Fruit fly (Drosophila melanogaster) whole organism, embryonic: ENCODE results near the gene CG33191.

Source experiments
- Antp ChIP-seq: fragments of 200-800 bp; sonication (Bioruptor generic); optimal IDR thresholded peaks from 3 replicates; lab custom pipeline; 2016; ENCODE audit warnings: missing biosample characterization, missing genetic modification characterization
- Atf3 ChIP-seq: fragments of 200-800 bp; sonication (Bioruptor generic); optimal IDR thresholded peaks from 3 replicates; lab custom pipeline; 2016; ENCODE audit warnings: missing biosample characterization, missing genetic modification characterization
- CG10654 ChIP-seq: fragments of 200-800 bp; sonication (Bioruptor generic); optimal IDR thresholded peaks from 2 replicates; lab custom pipeline; 2016; ENCODE audit warnings: missing biosample characterization, missing genetic modification characterization
- CG10959 ChIP-seq: fragments of 200-800 bp; sonication (Bioruptor generic); IDR thresholded peaks from 2 replicates; pipeline ENCODE4 v1.3.6; 2022; ENCODE audit warnings: missing biosample characterization, missing genetic modification characterization
- CG11560 ChIP-seq: fragments of 200-800 bp; sonication (Bioruptor generic); IDR thresholded peaks from 3 replicates; pipeline ENCODE4 v1.3.6; 2022; ENCODE audit warnings: missing biosample characterization, missing genetic modification characterization
- CG12659 ChIP-seq: fragments of 200-800 bp; sonication (Bioruptor generic); optimal IDR thresholded peaks from 3 replicates; lab custom pipeline; 2017; ENCODE audit warnings: mild to moderate bottlenecking, missing biosample characterization, missing genetic modification reagents, missing genetic modification characterization
- CG16813 ChIP-seq: fragments of 200-800 bp; sonication (Bioruptor generic); IDR thresholded peaks from 3 replicates; pipeline ENCODE4 v1.3.6; 2022; ENCODE audit warnings: missing biosample characterization, missing genetic modification characterization; ENCODE audit not compliant: partially characterized antibody
- CG17385 ChIP-seq: fragments of 200-800 bp; sonication (Bioruptor generic); optimal IDR thresholded peaks from 3 replicates; lab custom pipeline; 2018; ENCODE audit warnings: missing biosample characterization, mild to moderate bottlenecking, missing genetic modification characterization
- CG17829 ChIP-seq: fragments of 200-800 bp; optimal IDR thresholded peaks from 2 replicates; lab custom pipeline; 2019; ENCODE audit warnings: missing biosample characterization, mild to moderate bottlenecking, missing genetic modification characterization, moderate library complexity
- CG18764 ChIP-seq: fragments of 200-800 bp; sonication (Bioruptor generic); optimal IDR thresholded peaks from 3 replicates; lab custom pipeline; 2016; ENCODE audit warnings: missing biosample characterization, missing genetic modification characterization
- CG31441 ChIP-seq: fragments of 200-800 bp; sonication (Bioruptor generic); IDR thresholded peaks from 2 replicates; pipeline ENCODE4 v1.3.6; 2022; ENCODE audit warnings: missing biosample characterization, missing genetic modification characterization
- CG3163 ChIP-seq: fragments of 200-800 bp; sonication (Bioruptor generic); optimal IDR thresholded peaks from 3 replicates; lab custom pipeline; 2016; ENCODE audit warnings: missing biosample characterization, missing genetic modification characterization
- CG32532 ChIP-seq: fragments of 200-800 bp; sonication (Bioruptor generic); IDR thresholded peaks from 2 replicates; pipeline ENCODE4 v1.3.6; 2022; ENCODE audit warnings: missing biosample characterization, missing genetic modification characterization
- CG32772 ChIP-seq: fragments of 200-800 bp; sonication (Bioruptor generic); IDR thresholded peaks from 2 replicates; pipeline ENCODE4 v1.3.6; 2022; ENCODE audit warnings: missing biosample characterization, missing genetic modification characterization
- CG3995 ChIP-seq: fragments of 200-800 bp; sonication (Bioruptor generic); optimal IDR thresholded peaks from 3 replicates; lab custom pipeline; 2016; ENCODE audit warnings: missing biosample characterization, missing genetic modification characterization
- CG6175 ChIP-seq: fragments of 200-800 bp; sonication (Bioruptor generic); IDR thresholded peaks from 3 replicates; pipeline ENCODE4 v1.3.6; 2022; ENCODE audit warnings: missing biosample characterization, missing genetic modification characterization
- CG6765 ChIP-seq: fragments of 200-800 bp; sonication (Bioruptor generic); optimal IDR thresholded peaks from 3 replicates; lab custom pipeline; 2017; ENCODE audit warnings: missing biosample characterization, mild to moderate bottlenecking, missing genetic modification characterization
- CG9437 ChIP-seq: fragments of 200-800 bp; sonication (Bioruptor generic); optimal IDR thresholded peaks from 2 replicates; lab custom pipeline; 2018; ENCODE audit warnings: missing biosample characterization, mild to moderate bottlenecking, missing genetic modification characterization
- Chrac-16 ChIP-seq: fragments of 200-800 bp; sonication (Bioruptor generic); optimal IDR thresholded peaks from 3 replicates; lab custom pipeline; 2016; ENCODE audit warnings: missing biosample characterization, missing genetic modification characterization
- Dad ChIP-seq: fragments of 200-800 bp; sonication (Bioruptor generic); optimal IDR thresholded peaks from 3 replicates; lab custom pipeline; 2016; ENCODE audit warnings: missing biosample characterization, missing genetic modification characterization
- Dfd ChIP-seq, 2 experiments: fragments of >200 bp; optimal IDR thresholded peaks; 2 replicates each; lab custom pipeline; 2017; ENCODE audit warnings: missing biosample characterization in 2 of 2, missing genetic modification characterization in 2 of 2
- Fer2 ChIP-seq: fragments of 200-800 bp; sonication (Bioruptor generic); optimal IDR thresholded peaks from 2 replicates; lab custom pipeline; 2018; ENCODE audit warnings: missing biosample characterization, mild to moderate bottlenecking, missing genetic modification characterization, moderate library complexity
- HmgZ ChIP-seq: fragments of 200-800 bp; sonication (Bioruptor generic); optimal IDR thresholded peaks from 2 replicates; lab custom pipeline; 2018; ENCODE audit warnings: missing biosample characterization, mild to moderate bottlenecking, missing genetic modification characterization
- Hmx ChIP-seq: fragments of 200-800 bp; sonication (Bioruptor generic); optimal IDR thresholded peaks from 2 replicates; lab custom pipeline; 2016; ENCODE audit warnings: missing biosample characterization, missing genetic modification characterization
- Kr ChIP-seq: fragments of 200-800 bp; sonication (Bioruptor generic); optimal IDR thresholded peaks from 2 replicates; lab custom pipeline; 2017; ENCODE audit warnings: missing biosample characterization, mild to moderate bottlenecking, missing genetic modification characterization
- Med ChIP-seq: fragments of 200-800 bp; sonication (Bioruptor generic); peaks from one replicate; lab custom pipeline; 2016; ENCODE audit warnings: missing biosample characterization, missing genetic modification characterization, mild to moderate bottlenecking, inconsistent platforms, moderate library complexity
- Spps ChIP-seq: fragments of 200-800 bp; sonication (Bioruptor generic); optimal IDR thresholded peaks from 2 replicates; lab custom pipeline; 2018; ENCODE audit warnings: missing biosample characterization, mild to moderate bottlenecking, missing genetic modification characterization
- Trl ChIP-seq, 3 experiments: fragments of >200 bp in 2 of 3; fragments of 200-800 bp in 1 of 3; sonication (Bioruptor generic) in 1 of 3; optimal IDR thresholded peaks; 2 replicates in 1 of 3; 3 replicates in 2 of 3; lab custom pipeline; 2016 to 2017; ENCODE audit warnings: missing biosample characterization in 1 of 3, missing genetic modification characterization in 1 of 3
- bigmax ChIP-seq: fragments of 200-800 bp; sonication (Bioruptor generic); optimal IDR thresholded peaks from 2 replicates; lab custom pipeline; 2018; ENCODE audit warnings: missing biosample characterization, mild to moderate bottlenecking, missing genetic modification characterization
- btn ChIP-seq: fragments of 200-800 bp; sonication (Bioruptor generic); optimal IDR thresholded peaks from 2 replicates; lab custom pipeline; 2016; ENCODE audit warnings: missing biosample characterization, missing genetic modification characterization
- cas ChIP-seq: fragments of 200-800 bp; sonication (Bioruptor generic); IDR thresholded peaks from 2 replicates; pipeline ENCODE4 v1.3.6; 2022; ENCODE audit warnings: missing biosample characterization, missing genetic modification characterization
- cg ChIP-seq: fragments of 200-800 bp; sonication (Bioruptor generic); optimal IDR thresholded peaks from 3 replicates; lab custom pipeline; 2019; ENCODE audit warnings: missing biosample characterization, mild to moderate bottlenecking, missing genetic modification characterization, moderate library complexity
- da ChIP-seq: fragments of 200-800 bp; sonication (Bioruptor generic); optimal IDR thresholded peaks from 2 replicates; lab custom pipeline; 2016; ENCODE audit warnings: missing biosample characterization, missing genetic modification characterization
- fd102C ChIP-seq: fragments of 200-800 bp; sonication (Bioruptor generic); optimal IDR thresholded peaks from 2 replicates; lab custom pipeline; 2018; ENCODE audit warnings: missing biosample characterization, mild to moderate bottlenecking, missing genetic modification characterization, moderate library complexity
- fd96Cb ChIP-seq: fragments of 200-800 bp; sonication (Bioruptor generic); optimal IDR thresholded peaks from 2 replicates; lab custom pipeline; 2018; ENCODE audit warnings: missing biosample characterization, mild to moderate bottlenecking, missing genetic modification characterization, moderate library complexity
- gsb ChIP-seq: fragments of 200-800 bp; sonication (Bioruptor generic); IDR thresholded peaks from 2 replicates; pipeline ENCODE4 v1.3.6; 2022; ENCODE audit warnings: missing biosample characterization, missing genetic modification characterization
- gsb-n ChIP-seq: fragments of 200-800 bp; sonication (Bioruptor generic); optimal IDR thresholded peaks from 3 replicates; lab custom pipeline; 2018; ENCODE audit warnings: missing biosample characterization, mild to moderate bottlenecking, missing genetic modification characterization
- gt ChIP-seq: fragments of 200-800 bp; sonication (Bioruptor generic); IDR thresholded peaks from 2 replicates; pipeline ENCODE4 v1.3.6; 2022; ENCODE audit warnings: missing biosample characterization, missing genetic modification characterization
- hth ChIP-seq: fragments of >200 bp; optimal IDR thresholded peaks from 2 replicates; lab custom pipeline; 2017; ENCODE audit warnings: inconsistent platforms
- kni ChIP-seq: fragments of 200-800 bp; sonication (Bioruptor generic); optimal IDR thresholded peaks from 3 replicates; lab custom pipeline; 2017; ENCODE audit warnings: mild to moderate bottlenecking, missing biosample characterization, missing genetic modification reagents, missing genetic modification characterization
- nau ChIP-seq: fragments of 200-800 bp; sonication (Bioruptor generic); optimal IDR thresholded peaks from 3 replicates; lab custom pipeline; 2017; ENCODE audit warnings: missing biosample characterization, mild to moderate bottlenecking, missing genetic modification characterization, missing genetic modification reagents
- nmo ChIP-seq: fragments of 200-800 bp; sonication (Bioruptor generic); optimal IDR thresholded peaks from 2 replicates; lab custom pipeline; 2018; ENCODE audit warnings: missing biosample characterization, mild to moderate bottlenecking, missing genetic modification characterization, moderate library complexity
- pan ChIP-seq, 4 experiments: fragments of >200 bp in 3 of 4; fragments of 200-800 bp in 1 of 4; sonication (Bioruptor generic) in 1 of 4; optimal IDR thresholded peaks in 3 of 4; IDR thresholded peaks in 1 of 4; 2 replicates each; pipeline versions ENCODE4 v1.3.6 to Lab custom; 2017 to 2022; ENCODE audit warnings: missing biosample characterization in 2 of 4, missing genetic modification characterization in 2 of 4, mixed read lengths in 1 of 4
- pfk ChIP-seq: fragments of 200-800 bp; sonication (Bioruptor generic); optimal IDR thresholded peaks from 2 replicates; lab custom pipeline; 2018; ENCODE audit warnings: missing biosample characterization, mild to moderate bottlenecking, missing genetic modification characterization, moderate library complexity
- sens ChIP-seq: fragments of 200-800 bp; sonication (Bioruptor generic); peaks from one replicate; lab custom pipeline; 2016; ENCODE audit warnings: missing biosample characterization, missing genetic modification characterization
- sim ChIP-seq: fragments of 200-800 bp; sonication (Bioruptor generic); IDR thresholded peaks from 2 replicates; pipeline ENCODE4 v1.3.6; 2022; ENCODE audit warnings: missing biosample characterization, missing genetic modification characterization
- sob ChIP-seq: fragments of 200-800 bp; sonication (Bioruptor generic); IDR thresholded peaks from 2 replicates; pipeline ENCODE4 v1.3.6; 2022; ENCODE audit warnings: missing biosample characterization, missing genetic modification characterization
- tx ChIP-seq: fragments of 200-800 bp; sonication (Bioruptor generic); optimal IDR thresholded peaks from 2 replicates; lab custom pipeline; 2016; ENCODE audit warnings: missing biosample characterization, missing genetic modification characterization
- vfl ChIP-seq: fragments of 200-800 bp; sonication (Bioruptor generic); optimal IDR thresholded peaks from 2 replicates; lab custom pipeline; 2016; ENCODE audit warnings: missing biosample characterization, missing genetic modification characterization
- wdn ChIP-seq: fragments of 200-800 bp; sonication (Bioruptor generic); IDR thresholded peaks from 2 replicates; pipeline ENCODE4 v1.3.6; 2022; ENCODE audit warnings: missing biosample characterization, missing genetic modification characterization

Gene CG33191

DNA sequence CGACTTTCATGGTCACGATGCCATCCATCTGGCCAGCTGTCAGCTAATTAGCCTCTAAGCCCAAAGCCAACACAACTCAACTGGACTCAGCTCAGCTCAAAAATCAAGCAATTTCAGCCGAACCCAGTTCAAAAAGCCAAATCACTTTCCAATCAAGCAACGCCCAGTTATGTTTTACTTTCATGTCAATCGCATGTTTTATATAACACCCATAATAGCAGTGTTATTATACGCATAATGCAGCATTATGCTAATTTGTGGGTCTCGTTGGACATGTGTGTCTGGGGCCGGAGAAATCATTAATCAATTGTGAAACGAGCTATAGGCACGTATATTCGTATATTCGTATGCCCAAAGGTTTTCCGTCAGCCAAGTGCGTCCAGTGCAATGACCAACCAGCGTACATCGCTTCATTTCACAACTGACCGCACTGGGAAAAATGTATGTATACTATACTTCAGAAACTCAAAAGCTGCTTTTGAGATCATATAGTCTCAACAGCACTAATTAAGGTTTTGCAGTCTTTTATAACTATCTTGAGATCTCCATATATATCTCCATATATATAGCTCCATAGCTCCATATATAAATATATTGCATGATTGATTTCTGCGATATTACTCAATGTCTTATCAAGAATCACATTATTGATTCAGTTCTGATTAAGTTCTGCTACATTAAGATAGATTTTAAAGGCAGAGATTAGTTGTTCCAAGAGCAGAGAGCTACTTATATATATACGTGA, 8.0 kb upstream of the CG33191 start:
- TF ChIP-seq Med (GFP tag; lab: Kevin White, UChicago) (peak; percentile 49), pfk (GFP tag; lab: Kevin White, UChicago) (no peak), CG17829 (tag; lab: Kevin White, UChicago) (peak; percentile 5), HmgZ (no peak), sob (GFP tag; lab: Robert Waterston, UW) (no peak), Atf3 (no peak), fd102C (GFP tag; lab: Kevin White, UChicago) (no peak), CG3163 (GFP tag; lab: Kevin White, UChicago) (no peak), CG10959 (GFP tag; lab: Robert Waterston, UW) (no peak), CG6175 (0 out of 3 replicates have a peak, but pooled peaks have one; percentile 7), CG10654 (GFP tag; lab: Kevin White, UChicago) (no peak), CG11560 (tag; lab: Robert Waterston, UW) (no peak), Dad (GFP tag; lab: Kevin White, UChicago) (no peak), hth (lab: Kevin White, UChicago) (no peak), tx (no peak), Antp (GFP tag; lab: Kevin White, UChicago) (no peak), Trl (optimal IDR thresholded peaks at IDR 0.05; lab: Kevin White, UChicago) (no peak), Trl (GFP tag; optimal IDR thresholded peaks at IDR 0.05; lab: Kevin White, UChicago) (no peak), CG18764 (GFP tag; lab: Kevin White, UChicago) (no peak), sim (no peak), cg (no peak), CG6765 (no peak), vfl (GFP tag; lab: Kevin White, UChicago) (no peak), Chrac-16 (GFP tag; lab: Kevin White, UChicago) (no peak), gsb-n (tag; lab: Kevin White, UChicago) (no peak), Spps (tag; lab: Kevin White, UChicago) (no peak), Fer2 (tag; lab: Kevin White, UChicago) (no peak), Dfd (GFP tag; optimal IDR thresholded peaks at IDR 0.05; lab: Kevin White, UChicago) (no peak), nau (no peak), Kr (GFP tag; lab: Kevin White, UChicago) (no peak), CG17385 (GFP tag; lab: Kevin White, UChicago) (no peak), sens (GFP tag; lab: Kevin White, UChicago) (peak; percentile 80), CG16813 (GFP tag; lab: Robert Waterston, UW) (no peak), CG32532 (GFP tag; lab: Robert Waterston, UW) (no peak), gsb (GFP tag; lab: Robert Waterston, UW) (no peak), pan (optimal IDR thresholded peaks at IDR 0.05; lab: Kevin White, UChicago) (no peak), pan (GFP tag; optimal IDR thresholded peaks at IDR 0.05 in 1 of 2, IDR thresholded peaks at IDR 0.05 in 1 of 2) (no peak), CG9437 (GFP tag; lab: Kevin White, UChicago) (no peak), CG12659 (GFP tag; lab: Kevin White, UChicago) (no peak), btn (no peak), gt (GFP tag; lab: Robert Waterston, UW) (no peak), fd96Cb (tag; lab: Kevin White, UChicago) (peak; percentile 23), CG3995 (no peak), Hmx (GFP tag; lab: Kevin White, UChicago) (no peak), wdn (GFP tag; lab: Robert Waterston, UW) (no peak), nmo (GFP tag; lab: Kevin White, UChicago) (peak; percentile 29), CG31441 (GFP tag; lab: Robert Waterston, UW) (peak; percentile 52; the same call in 1 of the 2 replicates), CG32772 (GFP tag; lab: Robert Waterston, UW) (no peak), cas (GFP tag; lab: Robert Waterston, UW) (no peak), kni (GFP tag; lab: Kevin White, UChicago) (peak; percentile 1), bigmax (GFP tag; lab: Kevin White, UChicago) (no peak), da (GFP tag; lab: Kevin White, UChicago) (no peak)
